Fruit fly (Drosophila melanogaster) Kc167 (cell line): ENCODE data around the gene CG15255.

Experiments used
- Myc ChIP-seq: fragments of >200 bp; optimal IDR thresholded peaks from 2 replicates; lab custom pipeline; 2017; ENCODE audit warnings: missing external identifiers
- Sin3A ChIP-seq: fragments of >200 bp; optimal IDR thresholded peaks from 2 replicates; lab custom pipeline; 2018; ENCODE audit warnings: missing external identifiers
- psq ChIP-seq: fragments of >200 bp; optimal IDR thresholded peaks from 2 replicates; lab custom pipeline; 2017; ENCODE audit warnings: missing external identifiers
- ttk ChIP-seq: sonication (Bioruptor generic); optimal IDR thresholded peaks from 2 replicates; lab custom pipeline; 2017; ENCODE audit warnings: missing external identifiers

DNA sequence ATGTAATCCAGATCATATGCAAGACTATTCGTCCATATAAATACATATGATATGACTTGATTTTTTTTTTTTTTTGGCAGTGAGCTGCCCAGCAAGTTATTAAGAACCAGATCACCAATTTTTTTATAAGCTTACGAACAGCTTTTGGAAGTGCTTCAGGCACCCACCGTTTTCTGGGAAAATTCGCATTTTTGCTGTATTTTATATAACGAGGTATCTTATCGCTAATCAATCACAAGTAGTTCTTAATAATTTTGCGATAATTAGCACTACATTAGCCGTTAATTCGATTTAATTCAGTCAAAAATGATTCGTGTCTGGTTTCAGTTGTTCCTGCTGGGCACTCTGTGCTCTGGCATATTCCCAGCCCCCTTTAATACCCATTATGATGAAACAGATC is 16.9 kb upstream of the CG15255 start, which contains the start of gene CG7631:
- TF ChIP-seq Sin3A (lab: Kevin White, UChicago) (no peak), ttk (lab: Kevin White, UChicago) (no peak), Myc (lab: Kevin White, UChicago) (no peak), psq (no peak)
